Worm (Caenorhabditis elegans) whole organism, L2 larva: ENCODE results near the gene lbp-9.

ENCODE experiments used
- F13H6.1 ChIP-seq: sonication (generic microtip); optimal IDR thresholded peaks from 2 replicates; lab custom pipeline; 2016; ENCODE audit warnings: missing genetic modification characterization, missing compliant biosample characterization
- R02D3.7 ChIP-seq: fragments of 150-350 bp; optimal IDR thresholded peaks from 2 replicates; lab custom pipeline; 2014; ENCODE audit warnings: missing biosample characterization, missing genetic modification characterization
- aly-2 ChIP-seq: fragments of 150-350 bp; optimal IDR thresholded peaks from 2 replicates; lab custom pipeline; 2014; ENCODE audit warnings: missing biosample characterization, missing genetic modification characterization
- ceh-16 ChIP-seq: fragments of 150-350 bp; optimal IDR thresholded peaks from 2 replicates; lab custom pipeline; 2014; ENCODE audit warnings: missing biosample characterization, missing genetic modification characterization
- elt-3 ChIP-seq: sonication (generic microtip); optimal IDR thresholded peaks from 2 replicates; lab custom pipeline; 2017; ENCODE audit warnings: missing biosample characterization, missing genetic modification characterization
- lsy-2 ChIP-seq, 2 experiments: fragments of 150-350 bp in 1 of 2; sonication (generic microtip) in 1 of 2; optimal IDR thresholded peaks; 2 replicates each; lab custom pipeline; 2014 to 2017; ENCODE audit warnings: missing biosample characterization in 2 of 2, missing genetic modification characterization in 2 of 2
- mab-5 ChIP-seq: fragments of 150-350 bp; optimal IDR thresholded peaks from 2 replicates; lab custom pipeline; 2014; ENCODE audit warnings: missing biosample characterization, missing genetic modification characterization
- mdl-1 ChIP-seq, 2 experiments: fragments of 150-350 bp in 1 of 2; sonication (generic microtip) in 1 of 2; optimal IDR thresholded peaks; 2 replicates each; lab custom pipeline; 2017; ENCODE audit warnings: missing biosample characterization in 2 of 2, missing genetic modification characterization in 2 of 2
- nhr-10 ChIP-seq: sonication (generic microtip); optimal IDR thresholded peaks from 2 replicates; lab custom pipeline; 2017; ENCODE audit warnings: missing biosample characterization, missing genetic modification characterization
- nhr-23 ChIP-seq: fragments of 150-350 bp; optimal IDR thresholded peaks from 2 replicates; lab custom pipeline; 2014; ENCODE audit warnings: missing biosample characterization, missing genetic modification reagents, missing genetic modification characterization
- peb-1 ChIP-seq: fragments of 150-350 bp; optimal IDR thresholded peaks from 2 replicates; lab custom pipeline; 2014; ENCODE audit warnings: missing biosample characterization, missing genetic modification characterization
- zag-1 ChIP-seq: fragments of 150-350 bp; optimal IDR thresholded peaks from 2 replicates; lab custom pipeline; 2014; ENCODE audit warnings: missing biosample characterization, missing genetic modification characterization
- ztf-4 ChIP-seq: fragments of 150-350 bp; optimal IDR thresholded peaks from 2 replicates; lab custom pipeline; 2014; ENCODE audit warnings: missing biosample characterization, missing genetic modification characterization

DNA sequence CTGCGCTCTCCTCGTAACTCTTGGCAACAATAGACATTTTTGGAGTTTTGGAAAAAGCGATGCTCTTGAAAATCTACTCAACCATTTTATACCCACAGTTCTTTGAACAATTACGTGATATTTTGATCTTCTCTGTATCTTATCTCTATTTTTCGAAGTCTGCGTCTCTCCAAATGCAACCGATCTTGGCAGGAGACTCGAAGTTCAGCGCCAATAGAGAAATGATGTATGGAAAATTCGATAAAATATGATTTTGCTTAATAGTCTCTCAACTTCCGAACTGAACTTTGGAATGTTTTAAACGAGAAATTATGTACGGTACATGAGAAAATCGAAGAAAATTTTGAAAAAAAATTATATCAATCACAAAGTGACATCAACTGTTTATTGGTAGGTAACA lies 18.1 kb upstream of the lbp-9 start, which contains the start of gene comt-4:
- TF ChIP-seq lsy-2 (tag; optimal IDR thresholded peaks at IDR 0.05; lab: Kevin White, UChicago) (no peak), ztf-4 (no peak), R02D3.7 (tag; lab: Kevin White, UChicago) (no peak), nhr-10 (tag; lab: Kevin White, UChicago) (no peak), mab-5 (tag; lab: Kevin White, UChicago) (no peak), F13H6.1 (tag; lab: Kevin White, UChicago) (no peak), elt-3 (tag; lab: Kevin White, UChicago) (no peak), nhr-23 (tag; lab: Kevin White, UChicago) (no peak), ceh-16 (tag; lab: Kevin White, UChicago) (no peak), mdl-1 (tag; optimal IDR thresholded peaks at IDR 0.05; lab: Kevin White, UChicago) (no peak), peb-1 (no peak), zag-1 (no peak), aly-2 (tag; lab: Kevin White, UChicago) (no peak)
